Worm (Caenorhabditis elegans): ENCODE data around the gene rars-2.

DNA sequence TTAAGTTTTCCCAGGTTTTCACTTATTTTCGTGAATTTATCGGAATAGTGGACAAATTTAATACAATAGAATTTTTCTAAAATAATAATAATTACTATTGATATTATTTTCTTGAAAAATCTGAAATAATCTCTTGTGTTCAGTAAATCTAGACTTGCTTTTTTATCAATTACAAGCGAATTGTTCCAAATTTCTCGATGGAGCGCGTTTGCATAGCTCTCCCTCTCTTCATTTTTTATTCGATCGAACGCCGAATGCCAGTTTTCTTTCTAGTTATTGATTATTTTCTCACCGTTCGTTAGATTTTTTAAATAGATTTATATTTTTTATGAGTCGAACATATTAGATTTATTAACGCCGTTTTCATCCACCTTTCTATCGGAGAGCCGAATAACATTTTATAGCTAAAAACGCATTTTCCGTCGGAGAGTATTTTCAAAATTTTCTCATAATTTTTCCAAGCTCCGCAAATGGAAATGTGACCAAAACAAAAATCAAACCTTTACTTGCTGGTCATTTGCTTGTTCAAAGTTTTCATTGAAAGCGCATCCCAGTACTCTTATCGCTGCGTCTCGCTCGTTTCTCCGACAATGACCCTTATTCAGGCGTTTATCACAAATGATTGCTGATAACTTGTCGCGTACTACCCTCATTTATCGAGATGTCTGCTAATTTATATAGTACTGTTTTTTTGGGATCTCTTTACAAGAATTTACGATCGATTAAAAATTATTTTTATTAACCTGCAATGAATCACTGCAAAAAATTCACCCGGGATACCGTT, 2.5 kb upstream of the rars-2 start:
- TF ChIP-seq pha-4 (GFP tag; IDR thresholded peaks at IDR 0.05) (no peak), pha-4 (tag; optimal IDR thresholded peaks at IDR 0.05) (no peak), nhr-76 (tag; optimal IDR thresholded peaks at IDR 0.05) (no peak), nhr-28 (tag; optimal IDR thresholded peaks at IDR 0.05) (peak; percentile 16), zfp-3 (GFP tag; conservative IDR thresholded peaks at IDR 0.05) (no peak), lin-15B (tag; optimal IDR thresholded peaks at IDR 0.05) (no peak), ceh-82 (tag; optimal IDR thresholded peaks at IDR 0.05) (no peak), zag-1 (tag; optimal IDR thresholded peaks at IDR 0.05) (no peak), dve-1 (tag; optimal IDR thresholded peaks at IDR 0.05; ENCODE audit: insufficient read depth) (no peak), snpc-4 (tag; optimal IDR thresholded peaks at IDR 0.05) (no peak)
